Worm (Caenorhabditis elegans) whole organism, L4/young adult: ENCODE data around the gene chil-7.

Experiments used
- W03F9.2 ChIP-seq: fragments of 150-350 bp; optimal IDR thresholded peaks from 2 replicates; lab custom pipeline; 2014; ENCODE audit warnings: missing biosample characterization, missing genetic modification characterization
- him-1 ChIP-seq: sonication (generic microtip); optimal IDR thresholded peaks from 2 replicates; lab custom pipeline; 2016; ENCODE audit warnings: missing genotype, missing genetic modification reagents, missing genetic modification characterization, missing compliant biosample characterization

- TF ChIP-seq W03F9.2 (tag; lab: Kevin White, UChicago): no peak
- no peak for TF ChIP-seq him-1
Measured at ce11 chrII:9914999-9915398, 44.0 kb upstream of the chil-7 start, which contains the start of gene F26C11.3.
